Fruit fly (Drosophila melanogaster): ENCODE data around the gene CG8945.

Gene CG8945

dm6 chrX:17078139-17078977, 9.1 kb downstream of the CG8945 start, which contains the start of gene CG4949 (continued):
- TF ChIP-seq CG17328 (GFP tag; IDR thresholded peaks at IDR 0.05) (no peak), CG31441 (GFP tag; IDR thresholded peaks at IDR 0.05) (no peak; the same call in 1 of the 2 replicates), sim (GFP tag; IDR thresholded peaks at IDR 0.05) (no peak), sna (GFP tag; IDR thresholded peaks at IDR 0.05; ENCODE audit: partially characterized antibody) (peak; percentile 71), lilli (GFP tag; optimal IDR thresholded peaks at IDR 0.05) (no peak), Atf-2 (GFP tag; optimal IDR thresholded peaks at IDR 0.05) (no peak), CG4282 (GFP tag; optimal IDR thresholded peaks at IDR 0.05) (no peak), sr (GFP tag; IDR thresholded peaks at IDR 0.05) (no peak), peb (GFP tag; IDR thresholded peaks at IDR 0.05) (no peak), CG15479 (GFP tag; optimal IDR thresholded peaks at IDR 0.05) (no peak), eyg (GFP tag; optimal IDR thresholded peaks at IDR 0.05) (no peak), CG10366 (GFP tag; IDR thresholded peaks at IDR 0.05) (no peak), CG34422 (GFP tag; IDR thresholded peaks at IDR 0.05) (no peak), HHEX (GFP tag; optimal IDR thresholded peaks at IDR 0.05) (no peak), bcd (GFP tag; optimal IDR thresholded peaks at IDR 0.05) (no peak), Sox100B (GFP tag; optimal IDR thresholded peaks at IDR 0.05) (peak; percentile 41), Ada2b (GFP tag; IDR thresholded peaks at IDR 0.05) (no peak), CG13123 (GFP tag; optimal IDR thresholded peaks at IDR 0.05) (no peak), CG11504 (tag; optimal IDR thresholded peaks at IDR 0.05) (no peak), pfk (GFP tag; optimal IDR thresholded peaks at IDR 0.05) (no peak), sc (optimal IDR thresholded peaks at IDR 0.05) (no peak), sc (GFP tag; optimal IDR thresholded peaks at IDR 0.05) (no peak), NfI (GFP tag; optimal IDR thresholded peaks at IDR 0.05) (peak; percentile 13), Blimp-1 (GFP tag; optimal IDR thresholded peaks at IDR 0.05) (no peak), CG15514 (GFP tag; optimal IDR thresholded peaks at IDR 0.05) (peak; percentile 25), CG7987 (GFP tag; optimal IDR thresholded peaks at IDR 0.05) (no peak), CG14860 (GFP tag; IDR thresholded peaks at IDR 0.05; ENCODE audit: partially characterized antibody) (peak; percentile 85), BtbVII (GFP tag; optimal IDR thresholded peaks at IDR 0.05) (no peak), CG7372 (GFP tag; IDR thresholded peaks at IDR 0.05) (no peak), Antp (GFP tag; optimal IDR thresholded peaks at IDR 0.05) (no peak), CG8765 (GFP tag; IDR thresholded peaks at IDR 0.05) (no peak), CG6689 (GFP tag; IDR thresholded peaks at IDR 0.05) (peak; percentile 28), grau (tag; optimal IDR thresholded peaks at IDR 0.05) (peak; percentile 21), CG14014 (GFP tag; IDR thresholded peaks at IDR 0.05) (peak; percentile 5; the same call in 1 of the 2 replicates), tio (GFP tag; optimal IDR thresholded peaks at IDR 0.05) (no peak), gcm (GFP tag; optimal IDR thresholded peaks at IDR 0.05) (no peak), pita (GFP tag; optimal IDR thresholded peaks at IDR 0.05) (no peak), org-1 (GFP tag; optimal IDR thresholded peaks at IDR 0.05) (no peak), CG12236 (GFP tag; optimal IDR thresholded peaks at IDR 0.05) (no peak), E2f2 (GFP tag; IDR thresholded peaks at IDR 0.05) (peak; percentile 17; the same call in 1 of the 2 replicates), CG4328 (GFP tag; optimal IDR thresholded peaks at IDR 0.05) (no peak), CG6272 (GFP tag; IDR thresholded peaks at IDR 0.05) (no peak), chm (GFP tag; IDR thresholded peaks at IDR 0.05) (no peak), ewg (GFP tag; optimal IDR thresholded peaks at IDR 0.05) (no peak), Hand (GFP tag; optimal IDR thresholded peaks at IDR 0.05) (no peak), ac (GFP tag; optimal IDR thresholded peaks at IDR 0.05) (no peak), Hr39 (optimal IDR thresholded peaks at IDR 0.05) (no peak), E2f1 (GFP tag; IDR thresholded peaks at IDR 0.05) (no peak), CG2199 (GFP tag; IDR thresholded peaks at IDR 0.05) (no peak), MTF-1 (GFP tag; optimal IDR thresholded peaks at IDR 0.05; ENCODE audit: borderline replicate concordance) (no peak)
